Fruit fly (Drosophila melanogaster): ENCODE results near the gene sens-2.

sens-2 gene

DNA sequence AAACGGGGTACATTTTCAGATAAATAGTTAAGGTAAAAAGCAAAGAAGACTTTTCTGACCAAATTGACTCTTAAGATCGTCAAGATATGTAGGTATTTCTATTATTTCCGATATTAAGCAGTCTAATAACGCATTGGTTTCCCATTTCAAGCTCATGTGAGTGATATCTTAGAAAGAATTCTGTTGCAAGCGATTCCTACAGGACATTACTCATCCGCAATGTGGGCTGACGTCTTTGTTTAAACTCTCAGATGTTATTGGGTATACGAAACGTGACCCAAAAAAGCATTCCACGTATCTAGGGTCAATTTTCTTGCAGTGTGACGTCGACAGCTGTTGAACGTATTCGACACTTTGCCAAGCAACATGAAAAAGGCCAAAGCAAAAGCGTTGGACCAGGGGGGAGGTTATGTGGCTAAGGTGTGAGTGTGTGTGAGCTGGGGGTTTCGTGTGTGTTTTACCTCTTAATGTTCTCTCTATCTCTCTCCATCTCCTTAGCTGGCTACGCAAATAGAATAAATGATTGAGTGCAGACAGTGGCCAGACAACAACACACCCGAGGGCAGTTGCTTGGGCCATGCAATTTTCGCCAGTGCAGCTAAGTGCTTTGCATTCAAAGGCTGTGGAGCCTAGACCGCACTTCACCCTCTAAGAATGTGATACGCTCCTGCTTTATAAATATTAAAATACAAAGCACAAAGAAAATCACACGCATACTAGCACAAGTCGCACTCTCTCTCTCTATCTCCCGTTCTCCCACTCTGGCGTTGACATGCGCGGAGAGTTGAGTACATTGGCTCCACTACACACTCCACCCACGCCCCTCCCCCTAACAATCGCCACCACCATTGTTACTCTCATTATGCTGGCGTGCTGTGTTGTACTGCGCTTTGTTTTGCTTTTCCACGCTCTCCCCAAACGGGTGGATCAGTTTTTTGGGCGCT is 34.4 kb upstream of the sens-2 start (continued):
- peak; percentile 96 for TF ChIP-seq Ssrp (tag; optimal IDR thresholded peaks at IDR 0.05)
- TF ChIP-seq nmo (GFP tag; optimal IDR thresholded peaks at IDR 0.05), result peak; percentile 98
- TF ChIP-seq bowl (GFP tag; IDR thresholded peaks at IDR 0.05), result peak; percentile 9; the same call in 1 of the 2 replicates
- TF ChIP-seq luna (GFP tag; optimal IDR thresholded peaks at IDR 0.05), result peak; percentile 94
- TF ChIP-seq CHES-1-like (GFP tag; optimal IDR thresholded peaks at IDR 0.05), result peak; percentile 98
- TF ChIP-seq CG32767 (GFP tag; IDR thresholded peaks at IDR 0.05), result peak; percentile 77
- peak; percentile 83 for TF ChIP-seq ranshi (GFP tag; IDR thresholded peaks at IDR 0.05)
- TF ChIP-seq onecut (GFP tag; IDR thresholded peaks at IDR 0.05), result peak; percentile 68
- peak; percentile 55; the same call in 1 of the 2 replicates for TF ChIP-seq Dip2 (GFP tag; IDR thresholded peaks at IDR 0.05)
- peak; percentile 92 for TF ChIP-seq CG4854 (GFP tag; optimal IDR thresholded peaks at IDR 0.05)
- peak; percentile 41; the same call in 1 of the 2 replicates for TF ChIP-seq CG4360 (GFP tag; IDR thresholded peaks at IDR 0.05)
- peak; percentile 84 for TF ChIP-seq Nf-YB (GFP tag; optimal IDR thresholded peaks at IDR 0.05)
- TF ChIP-seq CG8478 (optimal IDR thresholded peaks at IDR 0.05), result peak; percentile 21
- peak; percentile 94 for TF ChIP-seq Chrac-16 (GFP tag; optimal IDR thresholded peaks at IDR 0.05)
- peak; percentile 96 for TF ChIP-seq gro (GFP tag; optimal IDR thresholded peaks at IDR 0.05)
- peak; percentile 88 for TF ChIP-seq CG10431 (GFP tag; optimal IDR thresholded peaks at IDR 0.05)
- peak; percentile 74 for TF ChIP-seq psq (GFP tag; optimal IDR thresholded peaks at IDR 0.05)
- peak; percentile 91 for TF ChIP-seq vfl (GFP tag; optimal IDR thresholded peaks at IDR 0.05)
- TF ChIP-seq Adf1 (GFP tag; IDR thresholded peaks at IDR 0.05), result peak; percentile 77
- TF ChIP-seq CG33557 (GFP tag; optimal IDR thresholded peaks at IDR 0.05), result peak; percentile 87
- TF ChIP-seq gem (tag; optimal IDR thresholded peaks at IDR 0.05), result peak; percentile 97
- peak; percentile 93 for TF ChIP-seq slou (GFP tag; optimal IDR thresholded peaks at IDR 0.05)
- peak; percentile 10 for TF ChIP-seq CG9797 (GFP tag; optimal IDR thresholded peaks at IDR 0.05)
- TF ChIP-seq bab2 (GFP tag; optimal IDR thresholded peaks at IDR 0.05), result peak; percentile 96
- peak; percentile 100 for TF ChIP-seq sens (GFP tag)
- peak; percentile 95 for TF ChIP-seq Xbp1 (GFP tag; optimal IDR thresholded peaks at IDR 0.05)
- peak; percentile 83 for TF ChIP-seq Ada2b (GFP tag; IDR thresholded peaks at IDR 0.05)
- peak; percentile 83 for TF ChIP-seq CG34422 (GFP tag; IDR thresholded peaks at IDR 0.05)
- peak; percentile 67 for TF ChIP-seq stc (GFP tag; IDR thresholded peaks at IDR 0.05)
- peak; percentile 97 for TF ChIP-seq Camta (GFP tag; optimal IDR thresholded peaks at IDR 0.05)
- TF ChIP-seq unpg (GFP tag; optimal IDR thresholded peaks at IDR 0.05), result peak; percentile 88
- peak; percentile 93 for TF ChIP-seq lab (GFP tag; optimal IDR thresholded peaks at IDR 0.05)
- TF ChIP-seq CG6791 (GFP tag; IDR thresholded peaks at IDR 0.05; ENCODE audit: partially characterized antibody), result peak; percentile 45; the same call in 1 of the 3 replicates
- TF ChIP-seq CG7271 (tag; optimal IDR thresholded peaks at IDR 0.05), result peak; percentile 62
- peak; percentile 76 for TF ChIP-seq Bgb (GFP tag; IDR thresholded peaks at IDR 0.05; ENCODE audit: partially characterized antibody)
- TF ChIP-seq wek (GFP tag; optimal IDR thresholded peaks at IDR 0.05), result peak; percentile 36
- peak; percentile 52 for TF ChIP-seq CG17328 (GFP tag; IDR thresholded peaks at IDR 0.05)
- peak; percentile 94 for TF ChIP-seq lmd (GFP tag; IDR thresholded peaks at IDR 0.05)
- TF ChIP-seq corto (GFP tag; optimal IDR thresholded peaks at IDR 0.05), result peak; percentile 5
- TF ChIP-seq az2 (GFP tag; optimal IDR thresholded peaks at IDR 0.05), result peak; percentile 96
- TF ChIP-seq CG1792 (GFP tag; optimal IDR thresholded peaks at IDR 0.05), result peak; percentile 95
- TF ChIP-seq trh (GFP tag; optimal IDR thresholded peaks at IDR 0.05), result peak; percentile 88
- TF ChIP-seq seq (GFP tag; IDR thresholded peaks at IDR 0.05), result peak; percentile 89
- peak; percentile 86 for TF ChIP-seq CG2202 (tag; optimal IDR thresholded peaks at IDR 0.05)
- peak in 1 of 2 experiments; percentile 96 for TF ChIP-seq Eip74EF (GFP tag; optimal IDR thresholded peaks at IDR 0.05)
- TF ChIP-seq caup (GFP tag; optimal IDR thresholded peaks at IDR 0.05; ENCODE audit: severe bottlenecking), result peak; percentile 91
- peak; percentile 93 for TF ChIP-seq Hmx (GFP tag; optimal IDR thresholded peaks at IDR 0.05)
- peak; percentile 99 for TF ChIP-seq CoRest (tag; optimal IDR thresholded peaks at IDR 0.05)

All from whole organism, embryonic.